Fruit fly (Drosophila melanogaster): ENCODE measurements around the gene CG5708.

Gene CG5708

DNA sequence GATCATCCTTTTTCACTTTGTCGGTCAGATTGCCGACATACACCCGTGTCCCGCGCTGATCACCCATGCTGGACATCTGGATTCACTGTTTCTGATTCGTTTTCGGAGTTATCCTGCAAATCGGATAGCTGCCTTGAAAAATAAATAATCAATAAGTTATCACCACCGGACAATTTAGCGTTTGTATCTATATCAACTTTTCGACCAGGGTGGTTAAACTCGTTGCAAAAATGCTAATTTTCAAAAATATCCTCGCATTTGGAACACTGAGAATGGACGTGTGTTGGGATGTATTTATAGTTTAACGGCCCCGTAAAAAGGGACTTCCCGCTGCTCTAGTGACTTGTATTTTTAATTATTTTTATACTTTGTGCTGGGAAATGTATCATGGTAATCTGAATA lies 36.7 kb upstream of the CG5708 start, which contains the start of gene Rsf1 (continued):
- TF ChIP-seq CG7928 (GFP tag; optimal IDR thresholded peaks at IDR 0.05) = peak; percentile 63
- TF ChIP-seq yki (optimal IDR thresholded peaks at IDR 0.05) = no peak
- TF ChIP-seq odd (GFP tag; optimal IDR thresholded peaks at IDR 0.05) = no peak
- TF ChIP-seq nmo (GFP tag; optimal IDR thresholded peaks at IDR 0.05) = peak; percentile 21
- peak; percentile 96 for TF ChIP-seq onecut (GFP tag; IDR thresholded peaks at IDR 0.05)
- TF ChIP-seq CG1603 (tag; optimal IDR thresholded peaks at IDR 0.05) = peak; percentile 100
- TF ChIP-seq MESR4 (GFP tag; optimal IDR thresholded peaks at IDR 0.05) = peak; percentile 97
- TF ChIP-seq MBD-R2 (GFP tag; IDR thresholded peaks at IDR 0.05) = peak; percentile 77
- no peak for TF ChIP-seq crol (GFP tag; IDR thresholded peaks at IDR 0.05)
- TF ChIP-seq dati (GFP tag; IDR thresholded peaks at IDR 0.05) = no peak
- peak; percentile 62 for TF ChIP-seq CG4617 (GFP tag; optimal IDR thresholded peaks at IDR 0.05; ENCODE audit: borderline replicate concordance)
- TF ChIP-seq CG9817 (tag; optimal IDR thresholded peaks at IDR 0.05) = no peak
- no peak for TF ChIP-seq knrl (GFP tag; IDR thresholded peaks at IDR 0.05; ENCODE audit: partially characterized antibody)
- TF ChIP-seq nom (GFP tag; optimal IDR thresholded peaks at IDR 0.05) = peak; percentile 1
- TF ChIP-seq CG17802 (tag; optimal IDR thresholded peaks at IDR 0.05) = peak; percentile 89
- no peak for TF ChIP-seq gro (GFP tag; optimal IDR thresholded peaks at IDR 0.05)
- TF ChIP-seq ssp (GFP tag; IDR thresholded peaks at IDR 0.05) = peak; percentile 81
- TF ChIP-seq CG14667 (GFP tag; IDR thresholded peaks at IDR 0.05) = no peak; the same call in 1 of the 2 replicates
- no peak for TF ChIP-seq trh (GFP tag; optimal IDR thresholded peaks at IDR 0.05)
- peak; percentile 92 for TF ChIP-seq pfk (GFP tag; optimal IDR thresholded peaks at IDR 0.05)
- TF ChIP-seq CG6813 (GFP tag; optimal IDR thresholded peaks at IDR 0.05) = no peak
- peak; percentile 86 for TF ChIP-seq CG32767 (GFP tag; IDR thresholded peaks at IDR 0.05)
- no peak for TF ChIP-seq Hr51 (GFP tag; optimal IDR thresholded peaks at IDR 0.05)
- TF ChIP-seq Trl (optimal IDR thresholded peaks at IDR 0.05) = no peak
- no peak for TF ChIP-seq Trl (GFP tag; optimal IDR thresholded peaks at IDR 0.05)

DNA sequence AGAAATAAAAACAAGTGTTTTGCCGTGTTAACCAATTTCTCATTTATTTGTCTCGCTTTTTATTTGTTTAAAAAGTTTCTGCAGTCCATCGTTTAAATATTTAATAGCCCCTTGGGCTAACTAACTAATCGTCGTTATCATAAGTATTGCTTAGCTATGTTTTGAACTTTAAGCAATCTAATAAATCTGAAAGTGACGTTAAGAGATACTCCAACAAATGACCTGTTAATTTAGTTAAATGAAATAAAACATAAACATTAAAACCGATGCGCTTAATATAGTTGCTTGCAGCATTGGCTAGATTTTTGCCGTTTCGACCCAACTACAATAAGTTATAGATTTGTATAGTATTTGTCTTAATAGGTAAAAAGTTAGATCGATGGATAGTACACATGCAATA lies 35.2 kb upstream of the CG5708 start:
- TF ChIP-seq CG1529 (GFP tag; optimal IDR thresholded peaks at IDR 0.05) = no peak
- TF ChIP-seq CG3065 (GFP tag; optimal IDR thresholded peaks at IDR 0.05) = no peak
- TF ChIP-seq CG4707 (GFP tag; optimal IDR thresholded peaks at IDR 0.05) = no peak
- no peak for TF ChIP-seq nau (GFP tag; optimal IDR thresholded peaks at IDR 0.05)
- no peak for TF ChIP-seq CG1647 (GFP tag; optimal IDR thresholded peaks at IDR 0.05)
- no peak for TF ChIP-seq Trl (optimal IDR thresholded peaks at IDR 0.05)
- no peak for TF ChIP-seq Trl (GFP tag; optimal IDR thresholded peaks at IDR 0.05)
- TF ChIP-seq CG2129 (GFP tag; IDR thresholded peaks at IDR 0.05; ENCODE audit: partially characterized antibody) = no peak
- TF ChIP-seq dimm (GFP tag; IDR thresholded peaks at IDR 0.05) = no peak
- no peak for TF ChIP-seq H2.0 (GFP tag; IDR thresholded peaks at IDR 0.05)

DNA sequence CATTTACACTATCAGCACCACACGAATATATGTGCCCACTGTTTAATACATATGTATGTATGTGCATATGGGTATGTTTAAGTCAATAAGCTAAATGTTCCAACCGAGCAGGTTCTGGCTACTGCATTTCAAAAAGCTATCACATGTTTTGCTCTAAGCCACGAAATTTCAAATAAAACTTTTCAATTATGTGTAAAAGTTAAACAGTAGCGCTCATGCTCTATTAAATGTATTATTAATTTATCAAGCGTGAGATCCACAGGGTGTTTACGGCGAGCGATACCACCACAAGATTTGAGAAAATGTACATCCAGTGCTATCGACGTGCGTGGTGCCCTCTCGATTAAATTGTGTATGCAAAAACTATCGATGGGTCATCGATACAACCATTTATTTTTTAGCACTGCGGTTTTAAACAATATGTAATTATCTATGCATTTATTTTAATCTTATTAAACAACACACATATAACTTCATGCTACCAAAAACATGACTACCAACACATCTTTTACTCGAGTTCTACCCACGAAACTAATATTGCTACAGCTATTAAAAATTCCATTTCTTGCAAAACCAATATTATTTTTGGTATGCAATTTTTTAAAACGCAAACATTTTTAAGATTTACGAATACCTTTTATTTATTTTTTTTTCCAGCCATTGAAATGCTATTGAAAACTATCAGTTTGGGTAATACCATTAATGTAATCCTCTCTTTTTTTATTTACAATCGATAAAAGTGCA lies 34.3 kb upstream of the CG5708 start, which contains the start of gene Pten:
Pten (minus strand) TSS at position 300 of the 744 bp plus-strand sequence.
- TF ChIP-seq CG10654 (GFP tag; optimal IDR thresholded peaks at IDR 0.05) = peak; percentile 62
- peak; percentile 14 for TF ChIP-seq Fer2 (tag; optimal IDR thresholded peaks at IDR 0.05)
- TF ChIP-seq CG14667 (GFP tag; IDR thresholded peaks at IDR 0.05) = no peak; the same call in 1 of the 2 replicates
- TF ChIP-seq CG6272 (GFP tag; IDR thresholded peaks at IDR 0.05) = no peak
- peak; percentile 76 for TF ChIP-seq CG4820 (GFP tag; optimal IDR thresholded peaks at IDR 0.05)
- peak; percentile 61; the same call in 1 of the 2 replicates for TF ChIP-seq CG14014 (GFP tag; IDR thresholded peaks at IDR 0.05)
- peak; percentile 16 for TF ChIP-seq CG7271 (tag; optimal IDR thresholded peaks at IDR 0.05)
- TF ChIP-seq NFAT (GFP tag; IDR thresholded peaks at IDR 0.05) = no peak
- no peak for TF ChIP-seq z (GFP tag; IDR thresholded peaks at IDR 0.05)
- TF ChIP-seq CG2875 (GFP tag; optimal IDR thresholded peaks at IDR 0.05) = no peak
- TF ChIP-seq Ada2b (GFP tag; IDR thresholded peaks at IDR 0.05) = peak; percentile 57
- no peak for TF ChIP-seq pros (GFP tag; optimal IDR thresholded peaks at IDR 0.05)
- TF ChIP-seq CG32532 (GFP tag; IDR thresholded peaks at IDR 0.05) = peak; percentile 62; the same call in 1 of the 2 replicates
- no peak for TF ChIP-seq odd (GFP tag; optimal IDR thresholded peaks at IDR 0.05)
- TF ChIP-seq CoRest (tag; optimal IDR thresholded peaks at IDR 0.05) = peak; percentile 76
- peak; percentile 57 for TF ChIP-seq NC2β (GFP tag; optimal IDR thresholded peaks at IDR 0.05)
- TF ChIP-seq cad (GFP tag; optimal IDR thresholded peaks at IDR 0.05) = peak; percentile 74
- no peak; the same call in 2 of the 3 replicates for TF ChIP-seq Aef1 (GFP tag; IDR thresholded peaks at IDR 0.05)

Measured in whole organism, embryonic.